Worm (Caenorhabditis elegans) whole organism, L4/young adult: ENCODE data around the gene flp-27.

Experiments used
- W03F9.2 ChIP-seq: fragments of 150-350 bp; optimal IDR thresholded peaks from 2 replicates; lab custom pipeline; 2014; ENCODE audit warnings: missing biosample characterization, missing genetic modification characterization
- dao-5 ChIP-seq: sonication (generic microtip); optimal IDR thresholded peaks from 2 replicates; lab custom pipeline; 2016; ENCODE audit warnings: missing genotype, missing genetic modification characterization, moderate library complexity, missing compliant biosample characterization
- him-1 ChIP-seq: sonication (generic microtip); optimal IDR thresholded peaks from 2 replicates; lab custom pipeline; 2016; ENCODE audit warnings: missing genotype, missing genetic modification reagents, missing genetic modification characterization, missing compliant biosample characterization

Gene flp-27

DNA sequence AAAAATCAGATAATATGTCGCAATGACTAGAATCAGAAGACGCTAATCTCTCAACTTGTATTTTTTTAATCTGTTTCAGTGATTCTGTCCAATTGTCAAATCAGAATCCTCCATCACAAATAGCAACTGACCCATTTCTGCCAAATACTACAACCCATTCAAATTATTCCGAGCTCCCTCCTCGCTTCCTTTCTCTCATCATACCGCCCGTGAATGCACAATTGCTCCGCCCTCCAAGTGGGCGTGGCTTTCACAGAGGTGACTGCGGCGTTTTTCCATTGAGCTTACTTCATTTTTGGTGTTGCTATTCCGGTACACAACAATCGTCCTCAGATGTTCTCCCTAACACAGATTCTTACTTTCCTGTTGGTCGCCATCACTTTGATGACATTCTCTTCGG is at the start of gene flp-27:
TSS of gene flp-27 (plus strand) at position 301 of the 400 bp plus-strand sequence.
- TF ChIP-seq W03F9.2 (tag; lab: Kevin White, UChicago) (no peak), him-1 (no peak), dao-5 (no peak)

DNA sequence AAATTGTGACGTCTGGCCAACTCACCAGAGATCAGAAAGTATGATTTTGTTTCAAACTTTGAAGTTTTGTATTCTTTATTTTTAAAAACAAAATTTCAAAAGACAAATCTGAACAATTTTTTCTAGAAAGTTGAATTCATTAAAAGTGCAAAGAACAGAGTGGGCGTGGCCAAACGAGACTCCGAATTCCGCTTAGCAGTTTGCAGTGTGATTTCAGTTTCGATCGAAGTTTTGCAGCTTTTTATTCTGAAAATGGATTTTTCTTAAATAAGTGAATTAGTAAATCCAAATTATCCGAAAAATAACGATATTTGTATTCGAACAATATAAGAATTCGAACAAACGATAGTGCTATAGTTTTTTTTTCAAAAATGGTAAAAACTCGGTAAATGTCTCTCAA is 47.4 kb upstream of the flp-27 start:
- no peak for TF ChIP-seq W03F9.2 (tag; lab: Kevin White, UChicago)
- no peak for TF ChIP-seq him-1
- TF ChIP-seq dao-5 = no peak

- no peak for TF ChIP-seq dao-5
- TF ChIP-seq him-1 = no peak
- TF ChIP-seq W03F9.2 (tag; lab: Kevin White, UChicago) = no peak
These were observed 44.0 kb upstream of the flp-27 start, which contains the start of gene F59E12.8 for ce11 chrII:5636826-5637225. TSS of gene F59E12.8 (minus strand) at chrII:5636926.

DNA sequence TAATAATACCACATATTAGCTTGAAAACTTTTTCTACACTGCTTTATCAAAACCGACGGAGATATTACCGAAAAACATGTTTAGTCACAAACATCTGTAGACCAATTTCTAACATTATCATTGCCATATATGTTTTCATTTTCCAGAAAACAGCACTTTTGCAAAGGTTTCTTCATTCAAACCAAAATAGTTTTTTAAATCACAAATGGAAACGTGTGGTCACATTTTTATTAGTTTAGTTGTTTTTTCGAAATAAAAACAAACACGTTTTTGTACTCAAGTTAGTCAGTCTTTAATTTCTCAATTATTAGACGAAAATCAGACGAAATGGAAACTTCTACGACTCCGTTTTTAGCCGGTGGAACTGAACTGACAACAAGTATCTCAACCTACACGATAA is 42.7 kb upstream of the flp-27 start, which contains the start of gene F59E12.3:
TSS of gene F59E12.3 (plus strand) at position 301 of the 400 bp plus-strand sequence.
- TF ChIP-seq W03F9.2 (tag; lab: Kevin White, UChicago) (no peak), dao-5 (no peak), him-1 (no peak)

DNA sequence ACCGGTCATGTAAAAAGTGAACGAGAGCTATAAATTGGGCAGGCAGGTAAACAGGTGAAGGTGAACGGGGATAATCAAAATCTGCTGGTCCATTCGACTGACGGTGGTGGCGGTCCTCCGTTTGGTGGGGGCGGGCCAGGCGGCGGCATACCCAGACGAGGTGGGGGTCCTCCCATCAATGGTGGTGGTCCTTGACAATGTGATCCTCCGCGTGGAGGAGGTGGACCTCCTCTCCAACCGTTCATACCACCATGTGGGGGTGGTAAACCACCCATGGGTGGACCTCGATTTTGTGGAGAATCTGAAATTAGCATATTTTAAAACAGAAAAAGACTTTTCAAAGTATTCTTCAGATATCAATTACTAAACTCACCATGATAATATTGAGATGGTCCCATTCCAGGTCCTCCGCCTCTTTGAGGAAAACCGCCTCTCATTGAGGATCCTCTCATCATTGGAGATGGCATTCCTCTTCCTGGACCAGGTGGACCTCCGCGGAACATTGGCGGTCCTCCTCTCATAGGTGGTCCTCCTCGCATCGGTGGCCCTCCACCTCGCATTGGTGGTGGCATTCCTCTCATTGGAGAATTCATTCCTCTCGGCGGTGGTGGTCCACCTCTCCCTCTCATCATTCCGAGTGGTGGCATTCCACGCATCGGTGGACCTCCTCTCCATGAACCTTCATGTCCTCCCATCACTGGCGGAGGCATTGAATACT is 40.3 kb upstream of the flp-27 start:
- TF ChIP-seq dao-5 = no peak
- no peak for TF ChIP-seq him-1
- TF ChIP-seq W03F9.2 (tag; lab: Kevin White, UChicago) = no peak

DNA sequence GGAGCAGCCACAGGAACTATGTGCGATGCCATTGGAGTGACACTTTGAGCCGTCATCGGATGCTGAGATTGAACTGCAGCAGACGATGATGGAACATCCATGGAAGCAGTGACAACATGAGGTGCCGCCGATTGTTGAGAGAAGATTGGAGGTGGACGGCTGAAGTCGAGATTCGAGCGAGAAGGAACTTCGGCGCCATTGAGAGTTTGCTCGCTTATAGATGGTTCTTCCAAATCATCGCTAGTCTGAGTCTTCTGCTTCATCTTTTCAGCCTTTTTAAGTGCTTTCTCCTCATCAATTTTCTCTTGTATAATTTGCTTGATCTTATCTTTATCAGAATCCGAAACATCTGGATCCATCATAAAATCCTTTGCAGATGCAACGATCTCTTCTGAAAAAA is 38.7 kb upstream of the flp-27 start:
- no peak for TF ChIP-seq W03F9.2 (tag; lab: Kevin White, UChicago)

ce11 chrII:5646942-5647341 is 33.9 kb upstream of the flp-27 start, which contains the start of gene F59E12.9:
TSS of gene F59E12.9 (minus strand) at chrII:5647042.
- TF ChIP-seq him-1 (no peak), dao-5 (no peak), W03F9.2 (tag; lab: Kevin White, UChicago) (no peak)

DNA sequence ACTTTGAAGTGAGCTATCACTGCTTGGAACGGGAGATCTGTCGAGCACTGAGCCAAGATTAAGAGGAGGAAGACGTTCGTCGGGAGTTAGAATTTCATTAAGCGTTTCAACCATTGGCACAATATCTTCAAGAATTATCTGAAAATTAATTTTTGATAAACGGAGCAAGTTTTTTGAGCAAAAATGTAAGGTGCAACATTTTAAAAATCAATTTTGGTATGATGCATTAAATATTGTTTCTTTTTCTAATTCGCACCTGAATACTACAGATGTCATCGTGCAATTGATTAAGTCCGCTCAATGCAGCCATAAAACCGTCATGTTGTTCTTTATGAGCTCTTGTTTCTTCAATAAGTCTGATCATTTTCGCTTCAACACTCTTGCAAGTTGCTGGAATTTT is 32.5 kb upstream of the flp-27 start, which contains the start of gene ddl-1:
TSS of gene ddl-1 (minus strand) at position 101 of the 400 bp plus-strand sequence.
- TF ChIP-seq W03F9.2 (tag; lab: Kevin White, UChicago) = no peak
- TF ChIP-seq him-1 = no peak
- TF ChIP-seq dao-5 = no peak

DNA sequence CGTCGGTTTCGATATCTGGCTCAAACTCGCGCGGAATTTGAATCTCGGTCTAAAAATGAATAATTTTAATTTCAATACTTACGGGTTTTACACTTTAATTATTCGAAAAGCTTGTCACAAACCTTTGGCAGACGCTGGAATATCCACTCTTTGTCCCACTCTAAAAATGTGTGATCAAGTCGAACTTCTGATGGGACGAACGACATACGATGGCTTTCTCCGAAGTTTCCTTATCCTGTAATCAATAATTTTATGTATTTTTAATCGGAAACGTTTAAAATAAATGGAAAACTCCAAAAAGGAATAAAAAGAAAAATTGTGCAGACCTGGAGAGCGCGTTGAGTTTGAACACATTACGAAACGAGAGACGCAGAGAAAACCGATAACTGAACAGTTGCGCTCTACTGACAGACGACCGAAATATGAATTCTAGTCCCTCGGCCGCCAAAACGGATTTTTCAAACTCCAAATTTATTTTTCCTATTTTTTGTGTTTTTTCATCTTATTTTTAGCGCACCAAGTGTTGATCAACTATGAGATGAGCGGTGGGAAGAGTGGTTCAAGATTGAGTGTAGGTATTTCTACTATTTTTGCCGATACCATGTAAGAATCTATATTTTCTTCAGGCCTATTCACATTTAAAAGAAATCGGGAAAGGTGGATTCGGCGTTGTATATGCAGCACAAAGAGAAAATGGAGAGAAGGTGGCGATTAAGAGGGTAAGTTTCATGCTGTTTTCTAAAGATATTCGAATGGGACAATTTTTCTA is 31.4 kb upstream of the flp-27 start, which contains the start of the genes sam-4, F59E12.17 and zyg-1:
TSS of gene sam-4 (minus strand) at position 51 of the 769 bp plus-strand sequence.
TSS of gene F59E12.17 (minus strand) at position 235 of the 769 bp plus-strand sequence.
TSS of gene zyg-1 (plus strand) at position 513 of the 769 bp plus-strand sequence.
- no peak for TF ChIP-seq dao-5
- TF ChIP-seq him-1 = no peak
- peak; percentile 74 for TF ChIP-seq W03F9.2 (tag; lab: Kevin White, UChicago)

DNA sequence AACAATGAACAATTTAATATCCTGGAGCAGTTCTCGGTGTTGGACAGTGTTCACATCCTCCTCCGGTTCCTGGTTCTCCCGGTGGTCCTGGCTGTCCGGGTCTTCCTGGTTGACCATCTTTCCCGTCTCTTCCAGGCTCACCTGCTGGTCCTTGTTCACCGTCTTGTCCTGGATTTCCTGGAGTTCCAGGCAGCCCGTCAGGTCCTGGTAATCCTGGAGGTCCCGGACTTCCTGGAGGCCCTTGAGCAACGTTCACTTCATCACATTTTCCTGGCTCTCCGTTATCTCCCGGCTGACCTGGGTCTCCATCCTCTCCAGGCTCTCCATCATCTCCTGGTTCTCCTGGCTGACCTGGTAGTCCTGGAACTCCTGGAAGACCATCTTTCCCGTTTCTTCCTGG is 29.4 kb upstream of the flp-27 start:
- TF ChIP-seq W03F9.2 (tag; lab: Kevin White, UChicago) (no peak), dao-5 (no peak), him-1 (no peak)

DNA sequence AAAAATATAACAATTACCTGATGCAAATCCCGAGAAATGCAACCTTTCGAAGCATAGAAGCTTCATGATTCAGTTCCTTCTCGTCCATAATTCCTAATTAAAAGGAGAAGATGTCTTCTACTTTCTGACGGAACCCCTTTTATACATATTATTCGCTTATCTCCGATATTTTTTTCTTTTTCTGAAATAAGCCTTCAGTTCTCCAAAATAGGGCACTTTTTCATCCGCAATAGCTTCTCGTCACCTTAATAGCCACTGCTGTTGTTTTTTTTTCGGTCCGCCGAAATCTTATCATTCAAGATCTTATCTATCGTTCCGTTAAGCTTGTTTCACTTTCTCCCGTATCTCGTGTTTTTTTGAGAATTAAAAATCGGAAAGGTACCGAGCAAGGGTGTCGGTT is 28.5 kb upstream of the flp-27 start, which contains the start of gene bli-2:
TSS of gene bli-2 (minus strand) at position 101 of the 400 bp plus-strand sequence.
- no peak for TF ChIP-seq him-1
- no peak for TF ChIP-seq dao-5
- no peak for TF ChIP-seq W03F9.2 (tag; lab: Kevin White, UChicago)

- TF ChIP-seq W03F9.2 (tag; lab: Kevin White, UChicago) = no peak
- no peak for TF ChIP-seq him-1
These were observed 26.6 kb upstream of the flp-27 start, which contains the start of gene F59E12.1 for ce11 chrII:5654215-5654614. TSS of gene F59E12.1 (plus strand) at chrII:5654515.

- TF ChIP-seq dao-5 = no peak
- no peak for TF ChIP-seq him-1
- TF ChIP-seq W03F9.2 (tag; lab: Kevin White, UChicago) = no peak
These were observed 21.1 kb upstream of the flp-27 start, which contains the start of gene fut-3 for ce11 chrII:5659675-5660074. TSS of gene fut-3 (minus strand) at chrII:5659775.

ce11 chrII:5660155-5660554 is 20.6 kb upstream of the flp-27 start:
- TF ChIP-seq him-1 (no peak), W03F9.2 (tag; lab: Kevin White, UChicago) (no peak), dao-5 (no peak)
